Fruit fly (Drosophila melanogaster) whole organism: ENCODE measurements around the gene CG13054.

Source experiments
- CG8478 ChIP-seq: fragments of >200 bp; optimal IDR thresholded peaks from 2 replicates; lab custom pipeline; 2018; ENCODE audit warnings: inconsistent platforms
- EcR ChIP-seq, 2 experiments: fragments of >200 bp; optimal IDR thresholded peaks; 2 replicates each; lab custom pipeline; 2017; ENCODE audit warnings: missing biosample characterization in 2 of 2, missing genetic modification characterization in 2 of 2, missing genetic modification reagents in 2 of 2
- pan ChIP-seq: fragments of >200 bp; optimal IDR thresholded peaks from 2 replicates; lab custom pipeline; 2017
- psq ChIP-seq: fragments of >200 bp; optimal IDR thresholded peaks from 2 replicates; lab custom pipeline; 2017
- usp ChIP-seq: fragments of >200 bp; optimal IDR thresholded peaks from 2 replicates; lab custom pipeline; 2017; ENCODE audit warnings: missing biosample characterization, missing genetic modification characterization, mixed read lengths

DNA sequence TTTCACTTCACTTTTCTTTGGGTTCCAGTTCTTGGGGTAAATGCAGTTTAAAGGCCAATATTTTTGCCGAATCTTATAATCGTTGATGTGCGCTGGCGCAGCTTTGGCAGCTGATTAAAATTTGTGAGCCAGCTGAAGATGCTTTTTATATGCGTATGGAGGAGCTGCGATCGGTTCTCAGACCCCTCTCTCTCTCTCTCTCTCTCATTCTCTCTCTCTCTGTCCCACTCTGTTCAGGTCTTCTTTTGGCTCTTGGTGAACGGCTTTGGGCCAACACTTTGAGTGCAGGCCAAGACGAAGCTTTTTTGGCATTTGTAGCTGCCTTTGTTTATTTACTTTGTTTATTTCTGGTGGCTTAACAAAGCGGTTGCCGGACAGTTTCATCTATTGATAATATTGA is 31.3 kb upstream of the CG13054 start, which contains the start of gene CG13046:
- TF ChIP-seq usp (GFP tag; lab: Kevin White, UChicago) (no peak), psq (lab: Kevin White, UChicago) (no peak), EcR (GFP tag; optimal IDR thresholded peaks at IDR 0.05; lab: Kevin White, UChicago) (no peak), CG8478 (no peak), pan (lab: Kevin White, UChicago) (no peak)
